Fruit fly (Drosophila melanogaster) whole organism, embryonic: ENCODE results near the gene CG31233.
A peak's percentile ranks its signal among the peaks of the same experiment; 100 is the strongest.

Experiments used
- Awh ChIP-seq: fragments of 200-800 bp; sonication (Bioruptor generic); IDR thresholded peaks from 2 replicates; pipeline ENCODE4, ENCODE4 v1.3.6; 2022; ENCODE audit warnings: missing biosample characterization, missing genetic modification characterization
- B-H2 ChIP-seq: fragments of 200-800 bp; sonication (Bioruptor generic); optimal IDR thresholded peaks from 2 replicates; lab custom pipeline; 2018; ENCODE audit warnings: missing biosample characterization, mild to moderate bottlenecking, missing genetic modification characterization
- CG10274 ChIP-seq: fragments of 200-800 bp; sonication (Bioruptor generic); optimal IDR thresholded peaks from 3 replicates; lab custom pipeline; 2017; ENCODE audit warnings: missing biosample characterization, mild to moderate bottlenecking, missing genetic modification characterization
- CG10462 ChIP-seq: fragments of 200-800 bp; sonication (Bioruptor generic); optimal IDR thresholded peaks from 2 replicates; lab custom pipeline; 2016; ENCODE audit warnings: missing biosample characterization, missing genetic modification characterization
- CG11085 ChIP-seq: fragments of 200-800 bp; sonication (Bioruptor generic); IDR thresholded peaks from 2 replicates; pipeline ENCODE4 v1.3.6; 2022; ENCODE audit warnings: missing biosample characterization, missing genetic modification characterization
- CG11696 ChIP-seq: fragments of 200-800 bp; sonication (Bioruptor generic); IDR thresholded peaks from 2 replicates; pipeline ENCODE4 v1.3.6; 2022; ENCODE audit warnings: missing biosample characterization, missing genetic modification characterization
- CG12219 ChIP-seq: fragments of 200-800 bp; sonication (Bioruptor generic); optimal IDR thresholded peaks from 3 replicates; lab custom pipeline; 2018; ENCODE audit warnings: missing biosample characterization, mild to moderate bottlenecking, missing genetic modification characterization
- CG1233 ChIP-seq: fragments of 200-800 bp; sonication (Bioruptor generic); optimal IDR thresholded peaks from 4 replicates; lab custom pipeline; 2018; ENCODE audit warnings: missing biosample characterization, mild to moderate bottlenecking, missing genetic modification characterization
- CG12659 ChIP-seq: fragments of 200-800 bp; sonication (Bioruptor generic); optimal IDR thresholded peaks from 3 replicates; lab custom pipeline; 2017; ENCODE audit warnings: mild to moderate bottlenecking, missing biosample characterization, missing genetic modification reagents, missing genetic modification characterization
- CG14860 ChIP-seq: fragments of 200-800 bp; sonication (Bioruptor generic); IDR thresholded peaks from 3 replicates; pipeline ENCODE4 v1.3.6; 2022; ENCODE audit warnings: missing biosample characterization, missing genetic modification characterization; ENCODE audit not compliant: partially characterized antibody
- CG17385 ChIP-seq: fragments of 200-800 bp; sonication (Bioruptor generic); optimal IDR thresholded peaks from 3 replicates; lab custom pipeline; 2018; ENCODE audit warnings: missing biosample characterization, mild to moderate bottlenecking, missing genetic modification characterization
- CG18599 ChIP-seq: fragments of 200-800 bp; sonication (Bioruptor generic); optimal IDR thresholded peaks from 3 replicates; lab custom pipeline; 2017; ENCODE audit warnings: missing biosample characterization, missing genetic modification characterization, mild to moderate bottlenecking, moderate library complexity, missing genetic modification reagents
- CG2199 ChIP-seq: fragments of 200-800 bp; sonication (Bioruptor generic); IDR thresholded peaks from 3 replicates; pipeline ENCODE4 v1.3.6; 2022; ENCODE audit warnings: missing biosample characterization, missing genetic modification characterization
- CG2889 ChIP-seq: fragments of 200-800 bp; sonication (Bioruptor generic); IDR thresholded peaks from 3 replicates; pipeline ENCODE4 v1.3.6; 2022; ENCODE audit warnings: missing biosample characterization, missing genetic modification characterization
- CG3163 ChIP-seq: fragments of 200-800 bp; sonication (Bioruptor generic); optimal IDR thresholded peaks from 3 replicates; lab custom pipeline; 2016; ENCODE audit warnings: missing biosample characterization, missing genetic modification characterization
- CG3847 ChIP-seq: fragments of 200-800 bp; sonication (Bioruptor generic); IDR thresholded peaks from 2 replicates; pipeline ENCODE4 v1.3.6; 2022; ENCODE audit warnings: missing biosample characterization, missing genetic modification characterization
- CG4404 ChIP-seq: fragments of 200-800 bp; sonication (Bioruptor generic); IDR thresholded peaks from 2 replicates; pipeline ENCODE4 v1.3.6; 2022; ENCODE audit warnings: missing biosample characterization, missing genetic modification characterization
- CG4617 ChIP-seq: fragments of 200-800 bp; sonication (Bioruptor generic); optimal IDR thresholded peaks from 3 replicates; lab custom pipeline; 2016; ENCODE audit warnings: missing biosample characterization, missing genetic modification characterization, borderline replicate concordance
- CG5953 ChIP-seq: fragments of 200-800 bp; sonication (Bioruptor generic); IDR thresholded peaks from 2 replicates; pipeline ENCODE4 v1.3.6; 2022; ENCODE audit warnings: missing biosample characterization, missing genetic modification characterization
- CG8478 ChIP-seq: fragments of >200 bp; optimal IDR thresholded peaks from 2 replicates; lab custom pipeline; 2018
- CG9437 ChIP-seq: fragments of 200-800 bp; sonication (Bioruptor generic); optimal IDR thresholded peaks from 2 replicates; lab custom pipeline; 2018; ENCODE audit warnings: missing biosample characterization, mild to moderate bottlenecking, missing genetic modification characterization
- CG9727 ChIP-seq: fragments of 200-800 bp; sonication (Bioruptor generic); optimal IDR thresholded peaks from 3 replicates; lab custom pipeline; 2017; ENCODE audit warnings: missing biosample characterization, mild to moderate bottlenecking, missing genetic modification characterization
- Camta ChIP-seq: fragments of 200-800 bp; sonication (Bioruptor generic); optimal IDR thresholded peaks from 2 replicates; lab custom pipeline; 2016; ENCODE audit warnings: missing biosample characterization, missing genetic modification characterization
- Doc2 ChIP-seq: fragments of 200-800 bp; sonication (Bioruptor generic); IDR thresholded peaks from 2 replicates; pipeline ENCODE4 v1.3.6; 2022; ENCODE audit warnings: missing biosample characterization, missing genetic modification characterization
- Doc3 ChIP-seq: fragments of 200-800 bp; sonication (Bioruptor generic); IDR thresholded peaks from 3 replicates; pipeline ENCODE4 v1.3.6; 2022; ENCODE audit warnings: missing biosample characterization, missing genetic modification characterization; ENCODE audit not compliant: partially characterized antibody
- Hr3 ChIP-seq: fragments of 200-800 bp; sonication (Bioruptor generic); optimal IDR thresholded peaks from 3 replicates; lab custom pipeline; 2016; ENCODE audit warnings: missing biosample characterization, missing genetic modification characterization
- Hsf ChIP-seq: fragments of 200-800 bp; sonication (Bioruptor generic); optimal IDR thresholded peaks from 3 replicates; lab custom pipeline; 2016; ENCODE audit warnings: missing biosample characterization, missing genetic modification characterization
- Med ChIP-seq: fragments of 200-800 bp; sonication (Bioruptor generic); peaks from one replicate; lab custom pipeline; 2016; ENCODE audit warnings: missing biosample characterization, missing genetic modification characterization, mild to moderate bottlenecking, inconsistent platforms, moderate library complexity
- Mrtf ChIP-seq: fragments of 200-800 bp; sonication (Bioruptor generic); IDR thresholded peaks from 3 replicates; pipeline ENCODE4 v1.3.6; 2022; ENCODE audit warnings: missing biosample characterization, missing genetic modification characterization
- NFAT ChIP-seq: fragments of 200-800 bp; sonication (Bioruptor generic); IDR thresholded peaks from 2 replicates; pipeline ENCODE4 v1.3.6; 2022; ENCODE audit warnings: missing biosample characterization, missing genetic modification characterization
- NK7.1 ChIP-seq: fragments of 200-800 bp; sonication (Bioruptor generic); optimal IDR thresholded peaks from 3 replicates; lab custom pipeline; 2016; ENCODE audit warnings: missing biosample characterization, missing genetic modification characterization
- Neu2 ChIP-seq: fragments of 200-800 bp; sonication (Bioruptor generic); optimal IDR thresholded peaks from 3 replicates; lab custom pipeline; 2016; ENCODE audit warnings: missing biosample characterization, missing genetic modification characterization, borderline replicate concordance
- Rfx ChIP-seq: fragments of 200-800 bp; sonication (Bioruptor generic); IDR thresholded peaks from 2 replicates; pipeline ENCODE4 v1.3.6; 2022; ENCODE audit warnings: missing biosample characterization, missing genetic modification characterization
- Sry-δ ChIP-seq: fragments of 200-800 bp; sonication (Bioruptor generic); optimal IDR thresholded peaks from 2 replicates; lab custom pipeline; 2016; ENCODE audit warnings: missing biosample characterization, missing genetic modification characterization
- ac ChIP-seq: fragments of 200-800 bp; sonication (Bioruptor generic); optimal IDR thresholded peaks from 3 replicates; lab custom pipeline; 2017; ENCODE audit warnings: missing biosample characterization, mild to moderate bottlenecking, missing genetic modification characterization
- aop ChIP-seq: fragments of 200-800 bp; sonication (Bioruptor generic); IDR thresholded peaks from 2 replicates; pipeline ENCODE4 v1.3.6; 2022; ENCODE audit warnings: missing biosample characterization, missing genetic modification characterization
- dimm ChIP-seq: fragments of 200-800 bp; sonication (Bioruptor generic); IDR thresholded peaks from 2 replicates; pipeline ENCODE4 v1.3.6; 2022; ENCODE audit warnings: missing biosample characterization, missing genetic modification characterization
- gcm2 ChIP-seq: fragments of 200-800 bp; sonication (Bioruptor generic); optimal IDR thresholded peaks from 2 replicates; lab custom pipeline; 2016; ENCODE audit warnings: missing biosample characterization, missing genetic modification characterization
- ham ChIP-seq: fragments of 200-800 bp; sonication (Bioruptor generic); IDR thresholded peaks from 2 replicates; pipeline ENCODE4 v1.3.6; 2022; ENCODE audit warnings: missing biosample characterization, missing genetic modification characterization
- jing ChIP-seq: fragments of 200-800 bp; sonication (Bioruptor generic); optimal IDR thresholded peaks from 2 replicates; lab custom pipeline; 2018; ENCODE audit warnings: missing biosample characterization, mild to moderate bottlenecking, missing genetic modification characterization
- jumu ChIP-seq: fragments of 200-800 bp; sonication (Bioruptor generic); optimal IDR thresholded peaks from 3 replicates; lab custom pipeline; 2016; ENCODE audit warnings: missing biosample characterization, missing genetic modification characterization
- pb ChIP-seq: fragments of 200-800 bp; sonication (Bioruptor generic); optimal IDR thresholded peaks from 3 replicates; lab custom pipeline; 2016; ENCODE audit warnings: missing biosample characterization, missing genetic modification characterization
- psq ChIP-seq: fragments of 200-800 bp; sonication (Bioruptor generic); optimal IDR thresholded peaks from 2 replicates; lab custom pipeline; 2017; ENCODE audit warnings: missing biosample characterization, missing genetic modification characterization
- pum ChIP-seq: fragments of 200-800 bp; sonication (Bioruptor generic); optimal IDR thresholded peaks from 2 replicates; lab custom pipeline; 2016; ENCODE audit warnings: missing biosample characterization, missing genetic modification characterization
- seq ChIP-seq: fragments of 200-800 bp; sonication (Bioruptor generic); IDR thresholded peaks from 2 replicates; pipeline ENCODE4 v1.3.6; 2022; ENCODE audit warnings: missing biosample characterization, missing genetic modification characterization
- slou ChIP-seq: fragments of 200-800 bp; sonication (Bioruptor generic); optimal IDR thresholded peaks from 3 replicates; lab custom pipeline; 2016; ENCODE audit warnings: missing biosample characterization, missing genetic modification characterization
- slp2 ChIP-seq: fragments of 200-800 bp; sonication (Bioruptor generic); optimal IDR thresholded peaks from 2 replicates; lab custom pipeline; 2016; ENCODE audit warnings: missing biosample characterization, missing genetic modification characterization
- tap ChIP-seq: fragments of 200-800 bp; optimal IDR thresholded peaks from 3 replicates; lab custom pipeline; 2019; ENCODE audit warnings: missing biosample characterization, mild to moderate bottlenecking, missing genetic modification characterization, moderate library complexity
- tna ChIP-seq: fragments of 200-800 bp; sonication (Bioruptor generic); IDR thresholded peaks from 2 replicates; pipeline ENCODE4 v1.3.6; 2022; ENCODE audit warnings: missing biosample characterization, missing genetic modification characterization; ENCODE audit not compliant: partially characterized antibody
- ttk ChIP-seq: fragments of 200-800 bp; sonication (Bioruptor generic); IDR thresholded peaks from 2 replicates; pipeline ENCODE4 v2.1.2; 2022; ENCODE audit warnings: missing biosample characterization, missing genetic modification characterization
- tup ChIP-seq: fragments of 200-800 bp; sonication (Bioruptor generic); optimal IDR thresholded peaks from 2 replicates; lab custom pipeline; 2016; ENCODE audit warnings: missing biosample characterization, mild to moderate bottlenecking, missing genetic modification characterization, moderate library complexity
- unc-4 ChIP-seq: fragments of 200-800 bp; sonication (Bioruptor generic); IDR thresholded peaks from 2 replicates; pipeline ENCODE4 v1.3.6; 2022; ENCODE audit warnings: missing biosample characterization, missing genetic modification characterization; ENCODE audit not compliant: partially characterized antibody
- wor ChIP-seq: fragments of 200-800 bp; sonication (Bioruptor generic); IDR thresholded peaks from 2 replicates; pipeline ENCODE4 v1.3.6; 2022; ENCODE audit warnings: missing biosample characterization, missing genetic modification characterization

The CG31233 gene

dm6 chr3R:21719934-21720431, 29.7 kb upstream of the CG31233 start (continued):
- no peak for TF ChIP-seq Sry-δ (GFP tag; lab: Kevin White, UChicago)
- no peak for TF ChIP-seq CG12219
- TF ChIP-seq NK7.1 (GFP tag; lab: Kevin White, UChicago) = peak; percentile 33
- no peak for TF ChIP-seq jing
- peak; percentile 33 for TF ChIP-seq CG17385 (GFP tag; lab: Kevin White, UChicago)
- no peak for TF ChIP-seq ttk
- no peak for TF ChIP-seq Neu2 (GFP tag; lab: Kevin White, UChicago)
- TF ChIP-seq ac (GFP tag; lab: Kevin White, UChicago) = no peak
- TF ChIP-seq CG2199 (GFP tag; lab: Robert Waterston, UW) = no peak
- peak; percentile 25; the same call in 1 of the 2 replicates for TF ChIP-seq CG3847 (GFP tag; lab: Robert Waterston, UW)
- TF ChIP-seq psq (GFP tag; lab: Kevin White, UChicago) = no peak
- TF ChIP-seq CG3163 (GFP tag; lab: Kevin White, UChicago) = no peak
- no peak for TF ChIP-seq aop (GFP tag; lab: Robert Waterston, UW)
- peak; percentile 55 for TF ChIP-seq Rfx (GFP tag; lab: Robert Waterston, UW)
- no peak for TF ChIP-seq tup
- TF ChIP-seq tap (tag; lab: Kevin White, UChicago) = peak; percentile 37
- no peak for TF ChIP-seq CG4617 (GFP tag; lab: Kevin White, UChicago)
- TF ChIP-seq wor (GFP tag; lab: Robert Waterston, UW) = 0 out of 2 replicates have a peak, but pooled peaks have one; percentile 39
- TF ChIP-seq CG1233 (GFP tag; lab: Kevin White, UChicago) = no peak
- TF ChIP-seq CG4404 = no peak
- peak; percentile 77 for TF ChIP-seq Med (GFP tag; lab: Kevin White, UChicago)
- TF ChIP-seq Camta = no peak
- no peak for TF ChIP-seq Mrtf (GFP tag; lab: Robert Waterston, UW)
- peak; percentile 45 for TF ChIP-seq CG9437 (GFP tag; lab: Kevin White, UChicago)
- TF ChIP-seq CG11696 (GFP tag; lab: Robert Waterston, UW) = no peak
- no peak for TF ChIP-seq Doc2 (GFP tag; lab: Robert Waterston, UW)
- peak; percentile 3 for TF ChIP-seq CG10462
- no peak for TF ChIP-seq NFAT (GFP tag; lab: Robert Waterston, UW)
- no peak for TF ChIP-seq pum (GFP tag; lab: Kevin White, UChicago)
- no peak for TF ChIP-seq ham (GFP tag; lab: Robert Waterston, UW)
- peak; percentile 23 for TF ChIP-seq Hsf
- no peak for TF ChIP-seq gcm2 (GFP tag; lab: Kevin White, UChicago)
- no peak for TF ChIP-seq dimm
- peak; percentile 12 for TF ChIP-seq CG12659
- no peak for TF ChIP-seq CG5953 (GFP tag; lab: Robert Waterston, UW)
- TF ChIP-seq B-H2 = no peak
- TF ChIP-seq CG10274 = no peak
- no peak for TF ChIP-seq slp2
- TF ChIP-seq Hr3 (GFP tag; lab: Kevin White, UChicago) = no peak
- TF ChIP-seq tna (GFP tag; lab: Robert Waterston, UW) = no peak
- no peak for TF ChIP-seq seq (GFP tag; lab: Robert Waterston, UW)
- TF ChIP-seq CG14860 (GFP tag; lab: Robert Waterston, UW) = no peak
- TF ChIP-seq Awh = no peak
- TF ChIP-seq CG2889 (GFP tag; lab: Robert Waterston, UW) = no peak
- no peak for TF ChIP-seq CG8478 (lab: Kevin White, UChicago)
- TF ChIP-seq Doc3 = no peak
- TF ChIP-seq jumu (GFP tag; lab: Kevin White, UChicago) = no peak
- TF ChIP-seq CG11085 (GFP tag; lab: Robert Waterston, UW) = no peak
- peak; percentile 14 for TF ChIP-seq slou (GFP tag; lab: Kevin White, UChicago)
- no peak for TF ChIP-seq pb (GFP tag; lab: Kevin White, UChicago)
- TF ChIP-seq CG9727 = peak; percentile 24
- no peak for TF ChIP-seq unc-4 (GFP tag; lab: Robert Waterston, UW)
- TF ChIP-seq CG18599 (GFP tag; lab: Kevin White, UChicago) = no peak
